Fruit fly (Drosophila melanogaster): Measurements from ENCODE around the gene Alp11.
A peak's percentile ranks its signal among the peaks of the same experiment; 100 is the strongest.

Alp11 gene

dm6 chrX:15549055-15549454, 38.5 kb upstream of the Alp11 start (continued):
- TF ChIP-seq CG10147 (GFP tag; optimal IDR thresholded peaks at IDR 0.05) (peak; percentile 87), kni (GFP tag; optimal IDR thresholded peaks at IDR 0.05) (no peak), CG43689 (GFP tag; IDR thresholded peaks at IDR 0.05) (peak; percentile 39; the same call in 1 of the 2 replicates), Eip74EF (GFP tag; optimal IDR thresholded peaks at IDR 0.05) (peak in 1 of 2 experiments; percentile 74), Adf1 (GFP tag; IDR thresholded peaks at IDR 0.05) (peak; percentile 41; the same call in 1 of the 2 replicates), gcm (GFP tag; optimal IDR thresholded peaks at IDR 0.05) (peak; percentile 50), Oaz (GFP tag; IDR thresholded peaks at IDR 0.05) (peak; percentile 63; the same call in 1 of the 2 replicates), Dek (tag; optimal IDR thresholded peaks at IDR 0.05) (peak; percentile 80), ems (GFP tag; optimal IDR thresholded peaks at IDR 0.05) (peak; percentile 70), slou (GFP tag; optimal IDR thresholded peaks at IDR 0.05) (peak; percentile 16), CG14014 (GFP tag; IDR thresholded peaks at IDR 0.05) (peak; percentile 75), CG4854 (GFP tag; optimal IDR thresholded peaks at IDR 0.05) (peak; percentile 38), oc (tag; optimal IDR thresholded peaks at IDR 0.05) (no peak), Hand (GFP tag; optimal IDR thresholded peaks at IDR 0.05) (peak; percentile 44), ro (GFP tag; IDR thresholded peaks at IDR 0.05) (no peak), Hmx (GFP tag; optimal IDR thresholded peaks at IDR 0.05) (peak; percentile 29), Sry-β (GFP tag; optimal IDR thresholded peaks at IDR 0.05) (no peak), abd-A (tag; optimal IDR thresholded peaks at IDR 0.05) (no peak), tna (GFP tag; IDR thresholded peaks at IDR 0.05; ENCODE audit: partially characterized antibody) (no peak), BtbVII (GFP tag; optimal IDR thresholded peaks at IDR 0.05) (peak; percentile 73), Dll (GFP tag; IDR thresholded peaks at IDR 0.05; ENCODE audit: partially characterized antibody) (no peak), NfI (GFP tag; optimal IDR thresholded peaks at IDR 0.05) (peak; percentile 78), bab2 (GFP tag; optimal IDR thresholded peaks at IDR 0.05) (peak; percentile 69), CG11456 (GFP tag; IDR thresholded peaks at IDR 0.05) (no peak), cg (GFP tag; optimal IDR thresholded peaks at IDR 0.05) (no peak), ssp (GFP tag; IDR thresholded peaks at IDR 0.05) (peak; percentile 54), Hsf (GFP tag; optimal IDR thresholded peaks at IDR 0.05) (peak; percentile 81), CG7357 (GFP tag; IDR thresholded peaks at IDR 0.05) (peak; percentile 74; the same call in 2 of the 3 replicates), yki (optimal IDR thresholded peaks at IDR 0.05) (no peak), Sin3A (optimal IDR thresholded peaks at IDR 0.05) (no peak), CG3281 (GFP tag; optimal IDR thresholded peaks at IDR 0.05) (peak; percentile 82), vvl (GFP tag; IDR thresholded peaks at IDR 0.05) (peak; percentile 77), CG2875 (GFP tag; optimal IDR thresholded peaks at IDR 0.05) (peak; percentile 65), CG32532 (GFP tag; IDR thresholded peaks at IDR 0.05) (peak; percentile 86), ase (GFP tag; IDR thresholded peaks at IDR 0.05) (peak; percentile 60; the same call in 2 of the 3 replicates), Camta (GFP tag; optimal IDR thresholded peaks at IDR 0.05) (peak; percentile 64), mld (GFP tag; IDR thresholded peaks at IDR 0.05; ENCODE audit: partially characterized antibody) (no peak), vnd (GFP tag; IDR thresholded peaks at IDR 0.05; ENCODE audit: partially characterized antibody) (no peak), Six4 (GFP tag; optimal IDR thresholded peaks at IDR 0.05) (peak; percentile 50), Hr39 (optimal IDR thresholded peaks at IDR 0.05) (no peak), z (GFP tag; IDR thresholded peaks at IDR 0.05) (no peak), CG16863 (GFP tag; optimal IDR thresholded peaks at IDR 0.05) (peak; percentile 59), CG42726 (GFP tag; IDR thresholded peaks at IDR 0.05; ENCODE audit: partially characterized antibody) (no peak), nerfin-1 (tag; optimal IDR thresholded peaks at IDR 0.05) (peak; percentile 66), chif (GFP tag; optimal IDR thresholded peaks at IDR 0.05) (peak; percentile 62 to 78), Lim3 (GFP tag; IDR thresholded peaks at IDR 0.05) (0 out of 2 replicates have a peak, but pooled peaks have one; percentile 7), sens-2 (GFP tag; IDR thresholded peaks at IDR 0.05) (0 out of 2 replicates have a peak, but pooled peaks have one; percentile 28), CG8388 (GFP tag; optimal IDR thresholded peaks at IDR 0.05) (peak; percentile 73), ewg (GFP tag; optimal IDR thresholded peaks at IDR 0.05) (peak; percentile 61), Max (GFP tag; optimal IDR thresholded peaks at IDR 0.05) (peak; percentile 35), Asciz (GFP tag; optimal IDR thresholded peaks at IDR 0.05) (peak; percentile 58)

All from whole organism, embryonic.